Worm (Caenorhabditis elegans): ENCODE data around the gene srj-29.

The srj-29 gene

ce11 chrV:16033491-16033890 is 42.0 kb upstream of the srj-29 start (continued):
- TF ChIP-seq D2030.7 (GFP tag; IDR thresholded peaks at IDR 0.05) (no peak), ama-1 (optimal IDR thresholded peaks at IDR 0.05) (no peak), ama-1 (GFP tag; optimal IDR thresholded peaks at IDR 0.05) (no peak), gei-17 (GFP tag; optimal IDR thresholded peaks at IDR 0.05) (no peak), him-1 (tag; optimal IDR thresholded peaks at IDR 0.05) (no peak), aptf-3 (GFP tag; IDR thresholded peaks at IDR 0.05) (peak; percentile 97), ccch-3 (GFP tag; optimal IDR thresholded peaks at IDR 0.05) (no peak), die-1 (tag; optimal IDR thresholded peaks at IDR 0.05) (no peak), rcor-1 (GFP tag; IDR thresholded peaks at IDR 0.05) (no peak)

- TF ChIP-seq dpl-1 (GFP tag; optimal IDR thresholded peaks at IDR 0.05) (no peak), hmg-20 (GFP tag; IDR thresholded peaks at IDR 0.05) (no peak), B0261.1 (tag; optimal IDR thresholded peaks at IDR 0.05) (no peak), ceh-40 (GFP tag; IDR thresholded peaks at IDR 0.05) (no peak), aptf-3 (GFP tag; IDR thresholded peaks at IDR 0.05) (0 out of 2 replicates have a peak, but pooled peaks have one; percentile 65), ztf-6 (GFP tag; IDR thresholded peaks at IDR 0.05) (no peak), B0019.2 (GFP tag; conservative IDR thresholded peaks at IDR 0.05) (no peak), K12H6.12 (tag; optimal IDR thresholded peaks at IDR 0.05) (no peak), nhr-179 (tag; optimal IDR thresholded peaks at IDR 0.05) (no peak), aptf-2 (GFP tag; conservative IDR thresholded peaks at IDR 0.05) (peak; percentile 97), F57A8.1 (GFP tag; optimal IDR thresholded peaks at IDR 0.05) (no peak), Y79H2A.3 (GFP tag; conservative IDR thresholded peaks at IDR 0.05) (no peak), atf-7 (tag; optimal IDR thresholded peaks at IDR 0.05) (no peak), let-607 (tag; optimal IDR thresholded peaks at IDR 0.05) (no peak), madf-6 (GFP tag; IDR thresholded peaks at IDR 0.05) (0 out of 2 replicates have a peak, but pooled peaks have one; percentile 15), rpc-1 (optimal IDR thresholded peaks at IDR 0.05) (no peak), rpc-1 (tag; optimal IDR thresholded peaks at IDR 0.05) (no peak), nfya-2 (GFP tag; IDR thresholded peaks at IDR 0.05) (no peak), madf-3 (GFP tag; IDR thresholded peaks at IDR 0.05) (no peak), D2030.7 (GFP tag; IDR thresholded peaks at IDR 0.05) (no peak), bed-2 (GFP tag; IDR thresholded peaks at IDR 0.05) (no peak), ztf-25 (GFP tag; IDR thresholded peaks at IDR 0.05) (no peak), athp-1 (tag; optimal IDR thresholded peaks at IDR 0.05) (no peak)
Measured at ce11 chrV:16036166-16036565, 39.3 kb upstream of the srj-29 start, which contains the start of gene T10C6.10. T10C6.10 (plus strand) TSS chrV:16036413.

- TF ChIP-seq mcd-1 (GFP tag; IDR thresholded peaks at IDR 0.05) (0 out of 2 replicates have a peak, but pooled peaks have one; percentile 13), hmg-1.2 (GFP tag; IDR thresholded peaks at IDR 0.05) (peak; percentile 10; the same call in 1 of the 2 replicates), F39B2.1 (GFP tag; IDR thresholded peaks at IDR 0.05) (peak; percentile 88; the same call in 1 of the 2 replicates), hsf-1 (GFP tag; IDR thresholded peaks at IDR 0.05) (0 out of 2 replicates have a peak, but pooled peaks have one; percentile 15), dox-1 (GFP tag; IDR thresholded peaks at IDR 0.05) (0 out of 2 replicates have a peak, but pooled peaks have one; percentile 15), pbrm-1 (GFP tag; IDR thresholded peaks at IDR 0.05) (peak; percentile 31), nhr-80 (tag; optimal IDR thresholded peaks at IDR 0.05) (peak; percentile 17)
Measured at ce11 chrV:16040140-16040827, 35.2 kb upstream of the srj-29 start, which contains the start of the genes his-4 and his-3. his-4 (minus strand) TSS chrV:16040515. his-3 (plus strand) TSS chrV:16040808.

Data from whole organism, young adult.